Fruit fly (Drosophila melanogaster) whole organism, wandering third instar larva: ENCODE measurements around the gene CG31549.
A peak's percentile ranks its signal among the peaks of the same experiment; 100 is the strongest.

ENCODE experiments used
- Abd-B ChIP-seq: fragments of >200 bp; optimal IDR thresholded peaks from 2 replicates; lab custom pipeline; 2017; ENCODE audit warnings: missing biosample characterization, missing genetic modification characterization
- CG32264 ChIP-seq: fragments of 200-800 bp; sonication (Bioruptor generic); optimal IDR thresholded peaks from 2 replicates; lab custom pipeline; 2016; ENCODE audit warnings: missing biosample characterization, missing genetic modification characterization
- CG9705 ChIP-seq: fragments of 200-800 bp; sonication (Bioruptor generic); optimal IDR thresholded peaks from 2 replicates; lab custom pipeline; 2018; ENCODE audit warnings: missing biosample characterization, mild to moderate bottlenecking, missing genetic modification characterization
- CrebA ChIP-seq: fragments of 200-800 bp; sonication (Bioruptor generic); optimal IDR thresholded peaks from 2 replicates; lab custom pipeline; 2016; ENCODE audit warnings: missing biosample characterization, mild to moderate bottlenecking, missing genetic modification characterization, borderline replicate concordance
- Dfd ChIP-seq: fragments of >200 bp; optimal IDR thresholded peaks from 2 replicates; lab custom pipeline; 2017; ENCODE audit warnings: missing biosample characterization, missing genetic modification characterization
- Dif ChIP-seq: fragments of 200-275, 200-300 bp; sonication (Bioruptor generic); optimal IDR thresholded peaks from 2 replicates; lab custom pipeline; 2018; ENCODE audit warnings: missing biosample characterization, missing genetic modification characterization; ENCODE audit not compliant: partially characterized antibody
- GATAd ChIP-seq: sonication (Bioruptor generic); optimal IDR thresholded peaks from 2 replicates; lab custom pipeline; 2016; ENCODE audit warnings: missing biosample characterization, missing genetic modification characterization
- HLH106 ChIP-seq: fragments of 200-800 bp; optimal IDR thresholded peaks from 3 replicates; lab custom pipeline; 2019; ENCODE audit warnings: missing biosample characterization, mild to moderate bottlenecking, missing genetic modification characterization, moderate library complexity
- Hnf4 ChIP-seq: fragments of 200-800 bp; sonication (Bioruptor generic); optimal IDR thresholded peaks from 2 replicates; lab custom pipeline; 2016; ENCODE audit warnings: missing biosample characterization, mild to moderate bottlenecking, missing genetic modification characterization
- Hr78 ChIP-seq: fragments of >200 bp; optimal IDR thresholded peaks from 2 replicates; lab custom pipeline; 2017; ENCODE audit warnings: missing biosample characterization, missing genetic modification characterization
- Hr83 ChIP-seq: fragments of 200-300 bp; sonication (Bioruptor generic); optimal IDR thresholded peaks from 2 replicates; lab custom pipeline; 2016; ENCODE audit warnings: missing biosample characterization, mild to moderate bottlenecking, missing genetic modification characterization, moderate library complexity; ENCODE audit not compliant: poor library complexity, severe bottlenecking
- Jra ChIP-seq: sonication (Bioruptor generic); optimal IDR thresholded peaks from 2 replicates; lab custom pipeline; 2016; ENCODE audit warnings: missing biosample characterization, missing genetic modification characterization
- Myc ChIP-seq: fragments of >200 bp; optimal IDR thresholded peaks from 2 replicates; lab custom pipeline; 2017
- N ChIP-seq: fragments of >200 bp; optimal IDR thresholded peaks from 2 replicates; lab custom pipeline; 2018; ENCODE audit warnings: missing biosample characterization, missing external identifiers, missing genetic modification characterization
- OdsH ChIP-seq: fragments of 200-800 bp; sonication (Bioruptor generic); optimal IDR thresholded peaks from 2 replicates; lab custom pipeline; 2016; ENCODE audit warnings: missing biosample characterization, mild to moderate bottlenecking, missing genetic modification characterization
- Rel ChIP-seq, 2 experiments: fragments of 200-800 bp; sonication (Bioruptor generic) in 1 of 2; optimal IDR thresholded peaks; 2 replicates in 1 of 2; 3 replicates in 1 of 2; lab custom pipeline; 2016 to 2019; ENCODE audit warnings: mild to moderate bottlenecking in 2 of 2, missing biosample characterization in 2 of 2, missing genetic modification characterization in 2 of 2, moderate library complexity in 1 of 2
- Sp1 ChIP-seq: fragments of 200-800 bp; sonication (Bioruptor generic); optimal IDR thresholded peaks from 3 replicates; lab custom pipeline; 2019; ENCODE audit warnings: missing biosample characterization, mild to moderate bottlenecking, missing genetic modification characterization, moderate library complexity
- Vsx2 ChIP-seq: fragments of 200-300, 225-300 bp; sonication (Bioruptor generic); optimal IDR thresholded peaks from 2 replicates; lab custom pipeline; 2018; ENCODE audit warnings: missing biosample characterization, missing genetic modification characterization; ENCODE audit not compliant: partially characterized antibody
- br ChIP-seq: fragments of 200-800 bp; sonication (Bioruptor generic); optimal IDR thresholded peaks from 2 replicates; lab custom pipeline; 2016; ENCODE audit warnings: missing biosample characterization, missing genetic modification characterization
- brk ChIP-seq: fragments of 200-800 bp; sonication (Bioruptor generic); optimal IDR thresholded peaks from 2 replicates; lab custom pipeline; 2016; ENCODE audit warnings: missing biosample characterization, mild to moderate bottlenecking, missing genetic modification characterization
- dl ChIP-seq, 2 experiments: fragments of 175-275, 200-275 bp in 1 of 2; fragments of 200-275 bp in 1 of 2; sonication (Bioruptor generic); optimal IDR thresholded peaks; lab custom pipeline; 2018; ENCODE audit warnings: mild to moderate bottlenecking in 2 of 2, missing biosample characterization in 2 of 2, missing genetic modification characterization in 2 of 2, moderate library complexity in 2 of 2; ENCODE audit not compliant: partially characterized antibody in 2 of 2, insufficient read depth in 1 of 2
- dmrt93B ChIP-seq: fragments of 200-800 bp; sonication (Bioruptor generic); optimal IDR thresholded peaks from 2 replicates; lab custom pipeline; 2018; ENCODE audit warnings: missing biosample characterization, mild to moderate bottlenecking, missing genetic modification characterization
- dsf ChIP-seq: sonication (Bioruptor generic); optimal IDR thresholded peaks from 2 replicates; lab custom pipeline; 2016; ENCODE audit warnings: missing biosample characterization, missing genetic modification characterization, borderline replicate concordance
- ey ChIP-seq: fragments of 200-800 bp; sonication (Bioruptor generic); optimal IDR thresholded peaks from 2 replicates; lab custom pipeline; 2016; ENCODE audit warnings: missing biosample characterization, missing genetic modification characterization
- foxo ChIP-seq, 2 experiments: fragments of 200-800 bp; sonication (Bioruptor generic); optimal IDR thresholded peaks; 2 replicates in 1 of 2; 3 replicates in 1 of 2; lab custom pipeline; 2016 to 2017; ENCODE audit warnings: missing biosample characterization in 2 of 2, missing genetic modification characterization in 2 of 2
- fru ChIP-seq: fragments of 200-800 bp; sonication (Bioruptor generic); optimal IDR thresholded peaks from 3 replicates; lab custom pipeline; 2016; ENCODE audit warnings: missing biosample characterization, mild to moderate bottlenecking, missing genetic modification characterization
- jim ChIP-seq: fragments of 175-275, 200-325 bp; sonication (Bioruptor generic); optimal IDR thresholded peaks from 2 replicates; lab custom pipeline; 2016; ENCODE audit warnings: missing biosample characterization, mild to moderate bottlenecking, missing genetic modification characterization
- lola ChIP-seq: fragments of >200 bp; optimal IDR thresholded peaks from 2 replicates; lab custom pipeline; 2017; ENCODE audit warnings: missing biosample characterization, missing genetic modification characterization
- pan ChIP-seq: fragments of >200 bp; optimal IDR thresholded peaks from 2 replicates; lab custom pipeline; 2017
- psq ChIP-seq: fragments of 200-800 bp; sonication (Bioruptor generic); optimal IDR thresholded peaks from 3 replicates; lab custom pipeline; 2017; ENCODE audit warnings: missing biosample characterization, mild to moderate bottlenecking, missing genetic modification characterization, moderate library complexity
- rgr ChIP-seq: fragments of 200-800 bp; sonication (Bioruptor generic); optimal IDR thresholded peaks from 3 replicates; lab custom pipeline; 2016; ENCODE audit warnings: missing biosample characterization, mild to moderate bottlenecking, missing genetic modification characterization
- sage ChIP-seq: fragments of 200-800 bp; sonication (Bioruptor generic); optimal IDR thresholded peaks from 2 replicates; lab custom pipeline; 2016; ENCODE audit warnings: missing biosample characterization, mild to moderate bottlenecking, missing genetic modification characterization
- sv ChIP-seq: fragments of 200-800 bp; sonication (Bioruptor generic); optimal IDR thresholded peaks from 3 replicates; lab custom pipeline; 2016; ENCODE audit warnings: missing biosample characterization, missing genetic modification characterization
- tai ChIP-seq: sonication (Bioruptor generic); optimal IDR thresholded peaks from 2 replicates; lab custom pipeline; 2016; ENCODE audit warnings: missing biosample characterization, missing genetic modification characterization
- usp ChIP-seq: fragments of >200 bp; optimal IDR thresholded peaks from 2 replicates; lab custom pipeline; 2017; ENCODE audit warnings: missing biosample characterization, missing genetic modification characterization
- woc ChIP-seq: sonication (Bioruptor generic); optimal IDR thresholded peaks from 2 replicates; lab custom pipeline; 2016; ENCODE audit warnings: missing biosample characterization, mild to moderate bottlenecking, missing genetic modification characterization

Gene CG31549

dm6 chr3R:5592009-5592572 lies 39.9 kb upstream of the CG31549 start:
- no peak for TF ChIP-seq Sp1 (GFP tag; lab: Kevin White, UChicago)
- TF ChIP-seq Myc (lab: Kevin White, UChicago), result no peak
- TF ChIP-seq CG9705 (GFP tag; lab: Kevin White, UChicago), result no peak
- TF ChIP-seq tai (GFP tag; lab: Kevin White, UChicago), result no peak
- TF ChIP-seq Rel (GFP tag; optimal IDR thresholded peaks at IDR 0.05; lab: Kevin White, UChicago), result no peak
- peak; percentile 44 for TF ChIP-seq Rel (tag; optimal IDR thresholded peaks at IDR 0.05; lab: Kevin White, UChicago)

dm6 chr3R:5594878-5595277 lies 37.1 kb upstream of the CG31549 start:
- peak; percentile 3 for TF ChIP-seq N
- TF ChIP-seq pan (lab: Kevin White, UChicago), result no peak
- no peak for TF ChIP-seq dsf (GFP tag; lab: Kevin White, UChicago)
- TF ChIP-seq Myc (lab: Kevin White, UChicago), result peak; percentile 31
- TF ChIP-seq woc (GFP tag; lab: Kevin White, UChicago), result no peak
- TF ChIP-seq Hnf4, result no peak
- no peak for TF ChIP-seq psq
- no peak for TF ChIP-seq Hr78
- TF ChIP-seq, all 38 proteins: peak for 2

dm6 chr3R:5599521-5600360 lies 32.3 kb upstream of the CG31549 start:
- TF ChIP-seq Dif (GFP tag; lab: Kevin White, UChicago) (peak; percentile 6), sage (GFP tag; lab: Kevin White, UChicago) (no peak), OdsH (GFP tag; lab: Kevin White, UChicago) (peak; percentile 16), N (no peak), Abd-B (GFP tag; lab: Kevin White, UChicago) (no peak), Dfd (GFP tag; lab: Kevin White, UChicago) (no peak), psq (no peak), CrebA (GFP tag; lab: Kevin White, UChicago) (no peak), Jra (no peak), br (GFP tag; lab: Kevin White, UChicago) (no peak), HLH106 (tag; lab: Kevin White, UChicago) (no peak), jim (GFP tag; lab: Kevin White, UChicago) (peak; percentile 55), ey (GFP tag; lab: Kevin White, UChicago) (no peak), Rel (GFP tag; optimal IDR thresholded peaks at IDR 0.05; lab: Kevin White, UChicago) (no peak), Rel (tag; optimal IDR thresholded peaks at IDR 0.05; lab: Kevin White, UChicago) (no peak), dmrt93B (GFP tag; lab: Kevin White, UChicago) (no peak), foxo (GFP tag; optimal IDR thresholded peaks at IDR 0.05; lab: Kevin White, UChicago) (no peak), Hr83 (GFP tag; lab: Kevin White, UChicago) (peak; percentile 27), woc (GFP tag; lab: Kevin White, UChicago) (peak; percentile 1), GATAd (no peak), Myc (lab: Kevin White, UChicago) (peak; percentile 39), dl (GFP tag; optimal IDR thresholded peaks at IDR 0.05; lab: Kevin White, UChicago; ENCODE audit: insufficient read depth in 1 of 2, partially characterized antibody in 2 of 2) (peak in 1 of 2 experiments; percentile 56)

- TF ChIP-seq Hr78 (no peak), fru (GFP tag; lab: Kevin White, UChicago) (peak; percentile 1), HLH106 (tag; lab: Kevin White, UChicago) (no peak), sv (GFP tag; lab: Kevin White, UChicago) (no peak), dsf (GFP tag; lab: Kevin White, UChicago) (no peak), Dif (GFP tag; lab: Kevin White, UChicago) (peak; percentile 64), rgr (peak; percentile 52), Dfd (GFP tag; lab: Kevin White, UChicago) (no peak), CG32264 (GFP tag; lab: Kevin White, UChicago) (peak; percentile 50), dmrt93B (GFP tag; lab: Kevin White, UChicago) (no peak), Vsx2 (GFP tag; lab: Kevin White, UChicago) (no peak), Abd-B (GFP tag; lab: Kevin White, UChicago) (no peak), brk (peak; percentile 75), lola (GFP tag; lab: Kevin White, UChicago) (no peak), N (no peak), psq (peak; percentile 96), Hr83 (GFP tag; lab: Kevin White, UChicago) (peak; percentile 71), CrebA (GFP tag; lab: Kevin White, UChicago) (no peak), usp (GFP tag; lab: Kevin White, UChicago) (no peak), br (GFP tag; lab: Kevin White, UChicago) (peak; percentile 28), Myc (lab: Kevin White, UChicago) (peak; percentile 22), GATAd (no peak), ey (GFP tag; lab: Kevin White, UChicago) (no peak), jim (GFP tag; lab: Kevin White, UChicago) (no peak), CG9705 (GFP tag; lab: Kevin White, UChicago) (no peak), Sp1 (GFP tag; lab: Kevin White, UChicago) (peak; percentile 35), Jra (no peak), Rel (GFP tag; optimal IDR thresholded peaks at IDR 0.05; lab: Kevin White, UChicago) (no peak), Rel (tag; optimal IDR thresholded peaks at IDR 0.05; lab: Kevin White, UChicago) (peak; percentile 64)
Observed at dm6 chr3R:5600361-5601043, 31.5 kb upstream of the CG31549 start.
